Worm (Caenorhabditis elegans): Measurements from ENCODE around the gene srbc-56.
"Not testable (repeated sequence)": the region's sequence is repeated elsewhere in the genome, so short reads cannot be mapped to it uniquely, and the experiment has no call there.

DNA sequence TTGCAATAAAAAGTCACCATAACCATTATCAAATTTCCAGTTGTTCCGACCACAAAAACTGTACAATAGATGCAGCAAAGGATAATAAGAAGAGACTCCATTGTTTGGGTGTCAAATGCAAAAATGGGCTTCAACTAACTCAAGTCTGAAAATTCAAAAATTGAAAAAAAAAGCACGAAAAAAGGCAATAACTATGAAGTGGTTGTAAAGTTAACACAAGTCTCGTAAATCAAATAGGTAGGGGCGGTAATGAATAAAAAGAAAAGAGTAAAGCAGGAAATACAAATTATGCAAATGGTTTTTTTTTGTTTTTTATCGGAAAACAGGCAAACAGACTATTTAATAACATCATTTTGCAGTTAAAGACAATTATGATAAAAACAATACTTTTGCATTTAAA is 24.1 kb downstream of the srbc-56 start, which contains the start of gene srsx-38:
- TF ChIP-seq aly-2 (tag; optimal IDR thresholded peaks at IDR 0.05); unc-62 (GFP tag; optimal IDR thresholded peaks at IDR 0.05); nhr-237 (tag; optimal IDR thresholded peaks at IDR 0.05); unc-39 (tag; optimal IDR thresholded peaks at IDR 0.05): not testable (repeated sequence)
